Fruit fly (Drosophila melanogaster) ovary, adult (tissue): ENCODE measurements around the gene ArfGAP3.

Experiments used
- CG17801 ChIP-seq: fragments of 200-800 bp; optimal IDR thresholded peaks from 2 replicates; lab custom pipeline; 2019; ENCODE audit warnings: missing biosample characterization, mild to moderate bottlenecking, missing genetic modification characterization, moderate library complexity; ENCODE audit not compliant: partially characterized antibody

Gene ArfGAP3

dm6 chr3L:22717137-22717767 lies at the start of gene ArfGAP3, which contains the start of gene CG32452:
TSS of gene ArfGAP3 (minus strand) at chr3L:22717577.
TSS of gene CG32452 (plus strand) at chr3L:22717728.
- TF ChIP-seq CG17801 (GFP tag; lab: Kevin White, UChicago), result peak; percentile 67

dm6 chr3L:22749987-22750386 lies 32.6 kb upstream of the ArfGAP3 start:
- no peak for TF ChIP-seq CG17801 (GFP tag; lab: Kevin White, UChicago)

DNA sequence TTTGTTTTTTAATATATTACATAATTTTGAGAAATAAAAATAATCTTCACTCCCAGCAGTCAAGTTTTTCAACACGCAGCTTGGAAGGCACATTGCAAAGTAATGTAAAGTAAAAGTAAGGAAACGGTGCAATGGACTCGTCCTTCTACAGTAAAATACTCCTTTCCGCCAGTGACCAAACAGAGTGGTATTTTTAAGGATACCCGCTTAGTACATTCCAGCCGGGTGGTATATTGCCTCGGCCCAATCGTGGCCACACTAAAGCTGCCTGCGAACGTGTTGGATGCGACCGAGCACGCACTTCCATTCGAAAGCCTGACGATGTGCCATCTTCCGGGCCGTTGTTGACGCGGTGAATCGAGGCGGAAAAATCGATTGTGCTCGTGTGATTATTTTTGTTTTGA lies 31.8 kb upstream of the ArfGAP3 start, which contains the start of gene SPoCk:
Gene SPoCk, plus strand, starts transcription at position 298 of the 404 bp plus-strand sequence.
- no peak for TF ChIP-seq CG17801 (GFP tag; lab: Kevin White, UChicago)

- no peak for TF ChIP-seq CG17801 (GFP tag; lab: Kevin White, UChicago)
Measured at dm6 chr3L:22742945-22743582, 25.7 kb upstream of the ArfGAP3 start.

DNA sequence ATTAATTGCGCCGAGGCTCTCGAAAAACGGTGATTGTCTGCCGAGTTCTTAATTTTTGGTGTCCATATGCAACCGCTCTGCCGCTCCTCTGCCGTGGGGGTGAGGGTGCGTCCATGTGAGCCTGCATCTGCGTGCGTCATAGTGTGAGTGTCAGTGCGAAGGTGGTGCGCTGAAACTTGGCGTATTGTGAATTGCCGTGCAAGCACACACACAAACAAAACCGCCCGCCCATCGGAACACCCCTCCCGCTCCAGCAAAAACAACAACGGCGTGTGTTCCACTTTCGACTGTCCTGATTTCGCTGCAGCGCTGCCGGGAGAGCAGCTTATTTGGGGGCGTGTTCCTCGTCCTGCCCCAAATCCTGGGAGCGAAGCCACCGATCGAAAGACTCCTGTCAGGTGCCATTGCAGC lies 24.7 kb upstream of the ArfGAP3 start:
- TF ChIP-seq CG17801 (GFP tag; lab: Kevin White, UChicago), result no peak

dm6 chr3L:22741389-22742120 lies 24.2 kb upstream of the ArfGAP3 start, which contains the start of gene CG7369:
TSS of gene CG7369 (plus strand) at chr3L:22741793.
- TF ChIP-seq CG17801 (GFP tag; lab: Kevin White, UChicago), result peak; percentile 81

DNA sequence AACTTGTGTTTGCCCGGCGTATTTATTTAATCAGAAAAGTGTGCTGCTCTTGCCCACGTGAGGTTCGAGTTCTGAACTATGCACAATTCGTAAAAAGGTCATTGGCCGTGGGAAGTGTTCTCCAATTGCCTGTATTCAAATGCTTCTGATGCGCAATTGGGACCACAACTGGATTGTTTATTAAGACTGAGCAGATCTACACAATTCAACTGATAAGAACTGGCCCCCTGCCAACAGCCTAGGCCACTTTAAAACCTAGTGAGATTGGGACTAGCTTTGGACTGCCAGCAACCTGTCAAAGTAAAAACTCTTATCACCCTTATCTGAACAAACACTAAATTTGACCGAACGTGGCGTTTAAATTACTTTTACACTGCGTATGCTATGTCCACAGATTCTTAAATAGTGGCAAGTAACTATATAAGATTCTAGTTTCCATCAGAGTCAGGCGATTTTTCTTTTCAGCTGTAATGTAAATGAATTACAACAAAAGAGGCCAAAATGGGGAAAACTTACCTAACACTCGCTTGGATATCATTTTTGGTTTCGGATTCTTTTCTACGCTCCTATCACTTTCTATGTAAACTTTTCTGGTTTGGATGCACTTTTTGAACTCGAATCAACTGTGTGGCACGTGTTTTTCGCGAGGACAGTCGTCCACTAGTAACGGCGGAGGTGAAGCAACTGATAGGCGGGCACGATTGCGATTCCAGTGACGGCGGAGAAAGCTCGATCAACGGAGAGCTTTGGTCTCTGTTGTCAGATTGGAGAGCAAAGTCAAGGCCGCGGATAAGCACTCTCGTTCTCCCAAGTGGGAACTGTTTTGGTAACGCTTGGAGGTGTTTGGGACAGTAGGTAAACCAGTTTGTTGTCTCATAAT lies 20.6 kb upstream of the ArfGAP3 start, which contains the start of gene CG11241:
Gene CG11241, minus strand, starts transcription at position 689 of the 880 bp plus-strand sequence.
- peak; percentile 37 for TF ChIP-seq CG17801 (GFP tag; lab: Kevin White, UChicago)

DNA sequence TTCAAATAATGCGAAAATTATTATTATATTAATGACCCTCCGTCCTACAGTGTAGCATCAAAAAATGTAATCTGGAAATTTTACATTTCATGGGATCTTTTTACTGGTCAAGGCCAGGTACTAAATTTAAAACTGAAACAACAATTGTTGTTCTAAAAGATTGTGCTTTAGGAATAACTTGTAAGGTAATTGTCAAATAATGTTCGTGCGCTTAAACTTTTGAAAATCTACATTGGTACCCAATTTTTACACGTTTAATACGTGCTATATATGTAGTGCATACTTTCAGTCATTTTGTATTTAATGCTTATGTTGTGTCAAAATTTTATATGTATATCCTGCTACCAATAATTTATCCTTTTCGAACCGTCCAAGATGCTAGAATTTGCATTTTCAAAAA lies 16.2 kb upstream of the ArfGAP3 start:
- no peak for TF ChIP-seq CG17801 (GFP tag; lab: Kevin White, UChicago)

dm6 chr3L:22731393-22731792 lies 14.0 kb upstream of the ArfGAP3 start:
- TF ChIP-seq CG17801 (GFP tag; lab: Kevin White, UChicago), result no peak

dm6 chr3L:22729466-22729865 lies 12.1 kb upstream of the ArfGAP3 start, which contains the start of gene CG32454:
TSS of gene CG32454 (plus strand) at chr3L:22729766.
- TF ChIP-seq CG17801 (GFP tag; lab: Kevin White, UChicago), result no peak

- peak; percentile 44 for TF ChIP-seq CG17801 (GFP tag; lab: Kevin White, UChicago)
Measured at dm6 chr3L:22727739-22728335, 10.5 kb upstream of the ArfGAP3 start, which contains the start of the genes CG14450 and CG11367. TSS of gene CG14450 (minus strand) at chr3L:22727789. TSS of gene CG11367 (plus strand) at chr3L:22728111.

DNA sequence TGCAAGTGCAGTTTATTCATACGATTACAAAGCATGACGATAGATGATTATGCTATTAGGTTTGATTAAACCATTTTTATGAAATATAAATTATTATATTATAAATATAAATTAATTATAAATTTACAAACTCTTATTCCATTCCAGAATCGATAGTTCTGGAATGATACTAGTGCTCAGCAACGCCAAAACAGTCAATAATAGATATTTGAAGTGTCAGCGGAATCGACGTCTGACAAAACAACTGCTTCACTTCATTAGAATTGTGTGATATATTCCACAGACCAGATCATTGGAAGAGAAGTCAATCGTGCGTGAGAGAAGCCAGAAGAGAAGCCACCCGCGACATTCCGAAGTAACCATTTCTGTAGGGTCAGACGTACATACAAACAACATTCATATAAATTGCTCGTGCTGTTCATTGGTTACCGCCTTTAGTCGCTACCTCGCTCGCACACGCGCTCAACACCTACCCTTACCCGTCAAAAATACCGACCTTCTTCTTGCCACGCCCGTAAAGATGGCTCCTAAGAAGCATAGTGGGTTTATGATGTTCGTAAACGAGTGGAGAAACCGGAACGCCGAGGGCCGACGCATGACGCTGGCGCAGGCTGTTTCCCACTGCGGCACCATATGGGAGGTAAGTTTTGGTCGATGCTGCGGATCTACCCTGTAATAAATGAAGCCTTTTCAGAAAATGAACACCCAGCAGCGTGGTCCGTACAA lies 6.8 kb upstream of the ArfGAP3 start:
- TF ChIP-seq CG17801 (GFP tag; lab: Kevin White, UChicago), result no peak

- TF ChIP-seq CG17801 (GFP tag; lab: Kevin White, UChicago), result no peak
Measured at dm6 chr3L:22721991-22722390, 4.6 kb upstream of the ArfGAP3 start, which contains the start of gene CG14451. TSS of gene CG14451 (minus strand) at chr3L:22722091.
